Worm (Caenorhabditis elegans) whole organism, dauer: ENCODE measurements around the gene dhs-19.

Source experiments
- unc-62 ChIP-seq: sonication (generic microtip); optimal IDR thresholded peaks from 2 replicates; lab custom pipeline; 2017; ENCODE audit warnings: missing biosample characterization, missing genetic modification reagents, missing genetic modification characterization

dhs-19 gene

DNA sequence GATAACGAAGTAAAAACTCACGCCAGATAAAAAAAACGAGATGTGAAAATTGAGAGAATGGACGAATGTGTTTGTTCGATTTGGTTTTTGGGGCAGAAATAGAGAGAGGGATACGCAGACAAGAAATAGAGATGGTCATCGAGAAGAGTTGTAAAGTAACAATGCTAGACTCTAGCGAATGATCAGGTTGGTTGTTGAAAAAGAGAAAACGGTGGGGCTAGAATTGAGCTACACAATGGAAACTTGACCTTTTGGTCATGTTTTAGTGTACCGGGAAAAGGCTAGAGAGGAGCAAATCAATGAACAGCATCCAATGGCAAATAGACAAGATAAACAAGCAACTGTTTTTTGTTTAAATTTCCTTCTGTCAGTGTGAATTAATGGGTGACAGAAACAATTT lies at the start of gene dhs-19:
Gene dhs-19, minus strand, starts transcription at position 101 of the 400 bp plus-strand sequence.
- TF ChIP-seq unc-62 (GFP tag; lab: Kevin White, UChicago): no peak

DNA sequence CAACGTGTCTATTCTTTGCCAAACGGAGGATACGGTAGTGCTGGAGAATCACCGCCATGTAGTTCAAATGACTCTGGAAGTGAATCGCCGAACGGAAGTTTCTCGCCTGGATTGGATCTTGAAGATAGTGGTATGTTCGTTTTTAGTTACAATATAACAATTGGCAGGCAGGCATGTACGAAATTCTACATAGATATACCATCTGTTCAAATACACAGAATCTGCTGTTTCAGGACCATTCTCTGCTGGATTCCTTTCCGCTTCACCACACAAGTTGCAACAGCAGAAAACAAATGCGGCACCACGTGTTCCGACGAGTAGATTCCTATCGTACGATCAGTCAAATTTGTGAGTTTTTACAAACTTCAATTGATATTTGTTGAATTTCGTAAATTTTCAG lies 49.2 kb upstream of the dhs-19 start:
- no peak for TF ChIP-seq unc-62 (GFP tag; lab: Kevin White, UChicago)

DNA sequence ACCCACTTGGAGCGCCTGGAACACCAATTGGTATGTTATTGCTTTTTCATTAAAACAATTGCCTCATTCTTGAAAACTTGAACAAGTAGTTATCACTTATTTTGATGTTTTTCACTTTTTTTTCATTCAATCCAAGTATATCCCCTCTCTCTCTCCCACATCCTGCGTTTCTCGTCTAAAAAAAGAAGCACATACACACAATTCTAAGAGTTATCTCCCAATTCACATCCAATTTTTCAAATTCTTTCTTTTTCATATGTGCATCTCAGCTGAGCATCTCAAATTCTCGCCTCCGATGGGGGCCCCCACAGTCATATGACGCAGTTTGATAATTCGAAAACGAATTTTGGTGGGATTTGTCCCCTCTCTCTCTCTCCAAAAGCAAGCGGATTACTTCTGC lies 46.4 kb upstream of the dhs-19 start:
- no peak for TF ChIP-seq unc-62 (GFP tag; lab: Kevin White, UChicago)

DNA sequence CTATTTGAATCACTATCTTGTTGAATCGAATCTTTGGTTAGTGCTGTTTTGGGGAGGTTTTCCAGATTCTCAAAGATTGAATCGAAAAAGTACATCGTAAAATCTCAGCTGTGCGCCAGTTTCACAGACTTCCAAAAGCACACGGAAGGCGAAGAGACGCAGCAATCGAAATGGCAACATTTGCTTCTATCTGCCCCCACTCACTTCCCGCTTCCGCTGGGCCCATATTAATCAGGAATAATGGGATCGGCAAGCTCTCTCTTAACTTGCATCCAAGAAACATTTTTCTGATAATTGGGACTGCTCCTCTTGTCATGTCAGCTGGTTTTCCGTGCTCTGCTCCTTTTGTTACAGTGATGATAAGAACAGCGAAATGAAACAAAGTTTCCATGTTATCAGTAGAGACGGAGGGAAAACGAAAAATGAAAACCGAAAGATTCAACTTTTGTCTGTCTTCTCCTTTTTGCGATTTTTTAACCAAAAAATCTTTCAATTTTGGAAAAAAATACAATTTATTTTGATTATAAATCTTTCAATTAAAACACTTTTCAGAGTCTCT lies 45.3 kb upstream of the dhs-19 start:
- no peak for TF ChIP-seq unc-62 (GFP tag; lab: Kevin White, UChicago)

DNA sequence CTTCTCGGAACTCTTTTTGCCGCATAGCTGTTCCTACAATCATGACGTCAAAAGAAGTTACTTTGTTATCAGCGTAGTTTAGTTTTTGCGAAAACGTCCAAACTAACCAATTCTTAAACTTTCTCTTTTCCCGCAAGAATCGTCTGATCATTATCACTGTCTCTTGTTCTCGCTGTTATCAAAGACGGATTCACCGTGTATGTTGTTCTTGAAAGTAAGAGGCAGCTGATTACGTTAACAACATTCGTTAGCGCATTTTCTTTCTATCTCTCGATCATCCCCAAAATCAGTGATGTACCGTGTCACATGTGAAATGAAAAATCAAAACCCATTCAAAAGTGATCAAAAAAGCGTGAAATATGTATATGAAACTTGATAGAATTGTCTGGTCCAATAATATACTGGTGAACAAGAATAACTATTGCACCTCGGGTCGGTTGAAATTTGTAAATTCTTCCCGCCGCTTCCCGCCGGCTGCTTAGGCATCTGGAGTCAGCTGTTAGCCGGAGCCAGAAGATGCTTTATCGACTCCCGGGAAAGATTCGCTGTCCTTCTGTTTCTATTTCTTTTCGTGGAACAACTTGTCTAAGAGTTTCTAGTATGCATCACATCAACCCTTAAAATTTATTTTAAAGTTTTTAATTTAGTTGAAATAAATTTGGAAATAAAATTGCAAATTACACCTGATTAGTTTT lies 44.4 kb upstream of the dhs-19 start:
- TF ChIP-seq unc-62 (GFP tag; lab: Kevin White, UChicago): no peak

DNA sequence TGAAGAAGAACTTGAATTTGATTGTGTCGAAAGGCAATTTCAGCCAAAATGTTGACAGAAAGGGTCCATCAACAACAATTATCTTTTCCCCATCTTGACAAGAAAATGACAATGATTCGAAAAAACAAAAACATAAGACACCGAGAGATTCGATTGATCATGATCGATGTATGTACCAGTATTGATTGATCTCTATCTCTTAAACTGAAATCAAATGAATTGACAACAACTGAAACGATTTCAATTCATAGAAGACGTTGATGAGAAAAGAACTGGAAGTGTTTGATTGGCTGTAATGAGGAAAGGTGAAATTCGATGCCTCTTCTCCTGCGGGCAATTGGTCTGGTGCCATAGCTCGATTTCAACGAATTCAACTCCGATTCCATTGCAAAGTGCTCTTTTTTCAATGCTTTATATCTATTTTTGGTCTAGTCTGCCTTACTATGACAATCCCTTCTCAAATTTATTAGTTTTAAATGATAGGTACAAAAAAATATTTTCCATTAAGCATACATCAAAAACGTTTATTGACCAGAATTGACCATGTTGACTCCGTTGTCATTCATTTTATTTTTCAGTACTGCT lies 43.2 kb upstream of the dhs-19 start:
- no peak for TF ChIP-seq unc-62 (GFP tag; lab: Kevin White, UChicago)

DNA sequence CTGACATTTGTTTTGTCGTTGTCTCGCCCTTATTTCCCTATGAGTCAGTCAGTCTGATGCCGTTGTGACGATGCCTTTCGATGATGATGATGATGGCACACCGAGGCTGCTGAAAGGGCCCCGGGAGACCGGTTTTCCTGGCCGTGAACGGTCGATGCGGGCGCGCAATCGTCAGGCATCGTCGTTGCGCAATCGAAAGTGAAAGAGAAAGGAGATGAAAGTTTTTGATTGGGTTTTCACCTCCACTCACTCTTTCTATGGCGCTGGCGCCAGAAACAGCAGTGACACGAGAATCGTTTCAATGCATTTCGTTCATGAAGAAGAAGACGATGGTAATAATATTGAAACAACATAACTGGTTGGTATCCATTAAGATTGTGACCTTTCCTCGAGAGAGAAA lies 42.7 kb upstream of the dhs-19 start:
- no peak for TF ChIP-seq unc-62 (GFP tag; lab: Kevin White, UChicago)

DNA sequence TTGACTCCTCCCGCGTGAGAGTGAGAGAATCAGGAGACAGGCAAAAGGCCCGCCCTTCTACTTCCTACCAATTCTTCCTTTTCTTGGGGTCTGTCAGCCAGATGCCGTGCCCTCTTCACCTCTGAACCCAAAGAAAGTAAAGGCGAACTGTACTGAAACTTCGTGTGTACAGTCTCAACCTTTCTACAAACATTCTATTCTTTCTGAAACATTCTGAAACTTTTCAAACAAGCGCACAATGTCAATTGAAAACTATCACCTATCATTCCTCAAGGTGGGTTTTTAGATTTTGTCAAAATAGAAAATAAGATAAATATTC lies 42.2 kb upstream of the dhs-19 start:
- TF ChIP-seq unc-62 (GFP tag; lab: Kevin White, UChicago): no peak

DNA sequence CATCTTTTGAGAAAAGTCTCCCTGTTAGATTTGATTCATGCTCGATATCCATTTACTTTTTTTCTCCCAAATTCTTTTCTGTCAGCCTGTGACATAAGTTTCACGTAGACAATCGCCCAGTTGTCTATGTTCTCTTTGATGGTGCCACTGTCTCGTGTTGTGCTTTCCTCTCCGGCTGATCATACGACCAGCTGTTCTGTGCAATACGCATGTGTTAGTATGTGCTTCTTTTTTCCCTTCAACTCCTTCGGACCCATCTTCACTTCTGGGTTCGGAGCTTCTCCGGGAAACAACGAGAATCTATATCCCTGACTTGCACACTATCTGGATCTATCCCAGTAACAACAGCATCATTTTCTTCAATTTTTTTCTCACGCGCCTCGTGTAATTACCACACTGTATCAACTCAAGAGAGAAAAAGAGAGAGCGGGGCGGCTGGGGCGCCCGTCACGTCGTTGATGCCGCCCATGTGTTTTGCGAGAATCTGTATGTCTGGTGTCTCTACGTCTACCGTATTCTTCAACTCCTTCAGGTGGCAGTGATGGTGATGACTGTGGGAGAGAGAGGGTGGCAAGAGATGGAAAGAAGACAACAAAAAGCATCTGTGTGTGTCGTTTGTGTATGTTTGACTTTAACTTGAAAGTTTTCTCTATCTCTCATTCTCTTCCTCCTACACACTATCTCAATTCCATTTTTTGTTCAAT lies 41.7 kb upstream of the dhs-19 start:
- no peak for TF ChIP-seq unc-62 (GFP tag; lab: Kevin White, UChicago)

DNA sequence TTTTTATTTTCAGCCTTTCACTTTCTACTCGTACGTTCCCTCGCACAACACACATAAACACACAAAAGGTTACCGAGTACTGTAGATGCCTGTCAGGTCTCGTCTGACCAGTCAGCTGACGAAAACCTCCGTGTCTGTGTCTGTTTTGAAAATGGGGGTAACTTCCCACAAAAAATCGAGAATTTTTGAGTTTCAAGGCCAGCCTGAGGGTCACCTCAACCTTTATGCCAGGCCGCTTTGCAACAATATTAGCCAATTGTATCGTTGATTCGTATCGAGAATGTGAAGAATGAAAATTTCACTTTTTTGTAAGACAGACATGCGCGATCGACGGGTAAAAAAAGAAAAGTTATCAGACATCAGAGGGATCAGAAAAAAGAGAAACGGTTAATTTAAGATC lies 40.8 kb upstream of the dhs-19 start:
- no peak for TF ChIP-seq unc-62 (GFP tag; lab: Kevin White, UChicago)

DNA sequence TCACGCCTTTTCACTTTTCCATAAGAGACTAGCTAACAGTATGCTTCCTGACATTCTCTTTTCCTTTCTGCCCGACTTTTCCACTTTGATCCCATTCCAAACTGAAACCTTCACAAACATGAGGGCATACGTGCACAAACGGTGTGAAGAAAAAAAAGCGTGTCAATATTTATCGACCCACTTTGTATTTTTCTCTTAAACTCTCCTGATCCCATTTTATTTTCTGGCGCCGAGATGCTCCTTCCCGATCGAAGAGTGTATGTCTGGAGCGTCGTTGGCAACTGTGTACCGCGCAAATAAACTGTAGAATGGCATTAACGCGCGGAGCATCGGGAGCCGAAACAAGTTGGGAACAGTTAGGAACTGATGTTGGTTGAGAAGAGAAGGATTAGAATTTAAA lies 39.3 kb upstream of the dhs-19 start:
- no peak for TF ChIP-seq unc-62 (GFP tag; lab: Kevin White, UChicago)

DNA sequence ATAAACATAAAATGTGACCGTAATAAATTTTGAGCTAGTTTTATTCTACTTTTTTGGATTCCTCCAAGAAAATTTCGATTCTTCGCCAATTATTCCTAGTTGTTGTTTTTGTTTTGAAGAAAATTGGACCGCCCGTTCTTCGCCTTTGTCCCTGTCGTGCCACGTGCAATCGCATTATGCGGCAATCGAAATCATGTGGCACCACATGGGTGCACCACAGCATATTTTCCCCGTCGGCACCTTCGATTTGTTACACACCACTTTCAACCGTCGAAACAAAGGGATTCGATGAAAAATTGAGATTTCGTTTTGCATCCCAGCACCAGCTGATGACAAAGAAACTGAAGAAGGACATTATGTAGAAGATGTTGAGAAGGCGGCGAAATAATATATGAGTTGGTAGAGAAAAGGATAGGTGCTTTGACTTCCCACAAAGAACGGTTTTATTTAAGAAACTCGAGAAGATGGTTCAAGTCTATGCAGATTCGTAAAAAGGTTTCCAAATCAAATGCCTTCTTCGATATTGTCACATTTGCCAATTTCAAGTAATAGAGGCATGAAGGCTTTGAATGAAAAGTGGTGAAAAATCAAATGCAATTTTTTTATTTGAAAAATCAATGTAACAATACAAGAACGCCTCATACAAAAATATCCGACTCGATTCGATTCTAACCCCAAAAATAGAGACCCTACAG lies 38.5 kb upstream of the dhs-19 start:
- no peak for TF ChIP-seq unc-62 (GFP tag; lab: Kevin White, UChicago)

DNA sequence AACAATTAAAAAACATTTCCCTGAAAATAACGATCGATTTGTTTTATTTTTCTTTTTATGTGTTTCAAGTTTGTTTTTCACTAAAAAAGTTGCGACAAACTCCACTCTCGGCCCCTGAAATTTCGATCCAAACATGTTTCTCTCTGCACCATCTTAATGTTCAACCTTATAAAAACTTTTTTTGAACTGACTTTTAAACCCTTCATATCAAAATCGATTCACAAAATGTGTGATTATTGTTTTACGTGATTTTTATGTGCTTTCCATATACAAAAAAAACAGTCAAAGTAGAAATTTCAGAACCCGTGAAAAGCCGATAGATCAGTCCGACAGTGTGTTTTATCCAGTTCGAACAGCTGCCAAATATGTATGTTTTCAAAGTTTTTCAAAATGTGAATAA lies 37.2 kb upstream of the dhs-19 start, which contains the start of gene ccch-1:
Gene ccch-1, plus strand, starts transcription at position 301 of the 400 bp plus-strand sequence.
- TF ChIP-seq unc-62 (GFP tag; lab: Kevin White, UChicago): no peak

DNA sequence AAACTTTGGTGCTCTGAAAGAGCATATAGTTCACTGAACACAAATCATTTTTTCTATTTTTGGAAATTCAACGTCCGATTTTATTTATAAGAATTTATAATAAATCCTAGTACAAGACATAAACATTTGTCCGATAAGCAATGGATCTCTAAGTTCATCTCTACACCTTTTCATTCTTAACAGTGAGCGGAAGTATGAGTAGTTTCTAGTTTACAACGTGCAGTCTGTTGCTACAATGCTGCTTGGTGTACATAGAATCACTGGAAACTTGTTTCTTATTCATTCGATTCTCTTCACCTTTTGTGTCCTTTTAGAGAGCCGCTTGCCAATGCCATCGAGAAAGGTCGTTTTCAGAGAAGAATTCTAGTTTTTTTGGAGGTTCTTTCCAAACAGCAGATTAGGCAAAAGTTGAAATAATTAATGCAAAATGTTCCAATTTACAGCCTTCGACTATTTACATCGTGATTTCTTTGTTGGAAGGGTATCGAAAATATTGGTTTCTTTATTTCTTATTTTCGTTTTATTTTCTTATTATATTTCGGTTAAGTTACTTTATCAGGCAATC lies 36.7 kb upstream of the dhs-19 start:
- no peak for TF ChIP-seq unc-62 (GFP tag; lab: Kevin White, UChicago)

DNA sequence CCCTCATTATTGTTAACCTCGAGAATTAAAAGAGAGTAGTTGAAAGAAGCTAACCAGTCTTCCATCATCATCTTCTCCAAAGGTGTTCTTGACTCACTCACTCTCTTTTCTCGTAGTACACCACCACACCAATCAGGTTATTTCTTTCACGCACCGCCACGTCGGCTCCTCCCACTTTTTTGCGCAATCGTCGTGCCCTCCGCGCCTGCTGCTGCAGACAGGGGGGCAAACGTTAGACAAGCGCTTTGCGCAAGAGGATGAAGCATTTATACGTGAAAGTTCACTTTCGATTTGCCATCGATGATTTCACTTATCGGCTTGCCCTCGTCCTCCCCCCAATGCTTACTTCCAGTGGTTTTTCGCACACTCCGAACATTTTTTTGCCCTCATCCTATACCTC lies 35.1 kb upstream of the dhs-19 start:
- no peak for TF ChIP-seq unc-62 (GFP tag; lab: Kevin White, UChicago)

DNA sequence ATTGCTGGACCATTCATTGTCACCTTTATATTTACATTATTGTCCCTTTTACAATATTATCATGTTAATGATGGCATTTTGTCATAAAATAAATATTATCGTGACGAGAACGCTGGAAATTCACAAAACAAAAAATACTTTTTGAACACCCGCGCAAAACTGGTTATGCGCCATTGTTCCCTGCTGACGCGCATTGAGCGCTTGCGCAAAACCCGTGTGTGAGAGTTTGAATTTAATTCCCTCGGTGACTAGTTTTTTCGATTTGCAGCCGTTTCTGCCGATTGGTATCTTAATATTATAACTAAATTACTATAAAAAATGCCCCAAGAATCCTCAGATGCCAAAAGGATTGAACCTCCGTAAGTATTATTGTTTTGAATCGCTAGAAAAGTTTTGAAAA lies 31.2 kb upstream of the dhs-19 start, which contains the start of gene pafo-1:
Gene pafo-1, plus strand, starts transcription at position 256 of the 400 bp plus-strand sequence.
- TF ChIP-seq unc-62 (GFP tag; lab: Kevin White, UChicago): no peak
